Worm (Caenorhabditis elegans) whole organism, midembryonic: Measurements from ENCODE around the gene F21G4.6.

Experiments used
- T22C8.4 ChIP-seq: fragments of 200-800 bp; sonication (Bioruptor generic); IDR thresholded peaks from 2 replicates; pipeline ENCODE4 v1.3.6; 2022; ENCODE audit warnings: missing genetic modification characterization, missing compliant biosample characterization
- cog-1 ChIP-seq: sonication (generic microtip); optimal IDR thresholded peaks from 2 replicates; lab custom pipeline; 2016; ENCODE audit warnings: missing genetic modification characterization, missing compliant biosample characterization
- flt-1 ChIP-seq: fragments of 200-800 bp; sonication (Bioruptor generic); IDR thresholded peaks from 2 replicates; pipeline ENCODE4 v1.3.6; 2022; ENCODE audit warnings: missing genetic modification characterization, missing compliant biosample characterization
- klf-2 ChIP-seq: fragments of 200-800 bp; sonication (Bioruptor generic); conservative IDR thresholded peaks from 2 replicates; pipeline ENCODE4 v1.3.6; 2022; ENCODE audit warnings: missing genetic modification reagents, missing genetic modification characterization, missing compliant biosample characterization
- med-1 ChIP-seq: sonication (generic microtip); optimal IDR thresholded peaks from 2 replicates; lab custom pipeline; 2017; ENCODE audit warnings: missing genetic modification characterization, mild to moderate bottlenecking, missing compliant biosample characterization, antibody characterized with exemption, missing genetic modification reagents; ENCODE audit not compliant: insufficient read depth
- ref-1 ChIP-seq: fragments of 200-800 bp; sonication (Bioruptor generic); conservative IDR thresholded peaks from 2 replicates; pipeline ENCODE4 v1.3.6; 2022; ENCODE audit warnings: missing genetic modification reagents, missing genetic modification characterization, missing compliant biosample characterization
- tab-1 ChIP-seq: fragments of 200-800 bp; sonication (Bioruptor generic); IDR thresholded peaks from 2 replicates; pipeline ENCODE4 v1.3.6; 2022; ENCODE audit warnings: missing genetic modification characterization, missing compliant biosample characterization
- ztf-23 ChIP-seq: fragments of 200-800 bp; sonication (Bioruptor generic); IDR thresholded peaks from 2 replicates; pipeline ENCODE4 v1.3.6; 2022; ENCODE audit warnings: missing genetic modification reagents, missing genetic modification characterization, missing compliant biosample characterization
- ztf-29 ChIP-seq: fragments of 200-800 bp; sonication (Bioruptor generic); IDR thresholded peaks from 2 replicates; pipeline ENCODE4 v1.3.6; 2022; ENCODE audit warnings: missing genetic modification reagents, missing genetic modification characterization, missing compliant biosample characterization

- TF ChIP-seq ztf-29 (GFP tag; lab: Robert Waterston, UW): no peak
- TF ChIP-seq med-1: no peak
- TF ChIP-seq flt-1 (GFP tag; lab: Robert Waterston, UW): no peak
- no peak for TF ChIP-seq klf-2
- no peak for TF ChIP-seq cog-1 (tag; lab: Kevin White, UChicago)
- no peak for TF ChIP-seq ztf-23
- TF ChIP-seq ref-1 (GFP tag; lab: Robert Waterston, UW): no peak
- no peak for TF ChIP-seq tab-1 (GFP tag; lab: Robert Waterston, UW)
- no peak for TF ChIP-seq T22C8.4 (GFP tag; lab: Robert Waterston, UW)
Measured at ce11 chrX:9948963-9949362, 31.7 kb upstream of the F21G4.6 start, which contains the start of gene nas-37.
